Worm (Caenorhabditis elegans): Measurements from ENCODE around the gene C07A4.2.

- TF ChIP-seq W03F9.2 (tag; optimal IDR thresholded peaks at IDR 0.05) (no peak), dao-5 (tag; optimal IDR thresholded peaks at IDR 0.05) (no peak), him-1 (tag; optimal IDR thresholded peaks at IDR 0.05) (no peak)
Observed at ce11 chrX:10123015-10123414, 49.0 kb upstream of the C07A4.2 start.
